Fruit fly (Drosophila melanogaster) whole organism, embryonic: Measurements from ENCODE around the gene pod1.

Source experiments
- Aef1 ChIP-seq: fragments of 200-800 bp; sonication (Bioruptor generic); IDR thresholded peaks from 3 replicates; pipeline ENCODE4 v1.3.6; 2022; ENCODE audit warnings: missing biosample characterization, missing genetic modification characterization
- Awh ChIP-seq: fragments of 200-800 bp; sonication (Bioruptor generic); IDR thresholded peaks from 2 replicates; pipeline ENCODE4, ENCODE4 v1.3.6; 2022; ENCODE audit warnings: missing biosample characterization, missing genetic modification characterization
- BtbVII ChIP-seq: fragments of 200-800 bp; sonication (Bioruptor generic); optimal IDR thresholded peaks from 3 replicates; lab custom pipeline; 2017; ENCODE audit warnings: missing biosample characterization, mild to moderate bottlenecking, missing genetic modification characterization
- Bteb2 ChIP-seq: fragments of 200-800 bp; sonication (Bioruptor generic); optimal IDR thresholded peaks from 2 replicates; lab custom pipeline; 2016; ENCODE audit warnings: missing biosample characterization, missing genetic modification characterization
- CG10431 ChIP-seq: fragments of 200-800 bp; sonication (Bioruptor generic); optimal IDR thresholded peaks from 3 replicates; lab custom pipeline; 2018; ENCODE audit warnings: missing biosample characterization, mild to moderate bottlenecking, missing genetic modification characterization
- CG11456 ChIP-seq: fragments of 200-800 bp; sonication (Bioruptor generic); IDR thresholded peaks from 3 replicates; pipeline ENCODE4 v1.3.6; 2022; ENCODE audit warnings: missing biosample characterization, missing genetic modification characterization
- CG15601 ChIP-seq: fragments of 200-800 bp; sonication (Bioruptor generic); optimal IDR thresholded peaks from 3 replicates; lab custom pipeline; 2019; ENCODE audit warnings: missing biosample characterization, mild to moderate bottlenecking, missing genetic modification characterization, moderate library complexity
- CG1603 ChIP-seq: fragments of 200-800 bp; sonication (Bioruptor generic); optimal IDR thresholded peaks from 2 replicates; lab custom pipeline; 2019; ENCODE audit warnings: missing biosample characterization, mild to moderate bottlenecking, missing genetic modification characterization, moderate library complexity
- CG1647 ChIP-seq: fragments of 200-800 bp; sonication (Bioruptor generic); optimal IDR thresholded peaks from 3 replicates; lab custom pipeline; 2016; ENCODE audit warnings: missing biosample characterization, missing genetic modification characterization
- CG16863 ChIP-seq: fragments of 200-800 bp; sonication (Bioruptor generic); optimal IDR thresholded peaks from 3 replicates; lab custom pipeline; 2016; ENCODE audit warnings: missing biosample characterization, missing genetic modification characterization
- CG1792 ChIP-seq: fragments of 200-800 bp; sonication (Bioruptor generic); optimal IDR thresholded peaks from 2 replicates; lab custom pipeline; 2016; ENCODE audit warnings: missing biosample characterization, missing genetic modification characterization
- CG18599 ChIP-seq: fragments of 200-800 bp; sonication (Bioruptor generic); optimal IDR thresholded peaks from 3 replicates; lab custom pipeline; 2017; ENCODE audit warnings: missing biosample characterization, missing genetic modification characterization, mild to moderate bottlenecking, moderate library complexity, missing genetic modification reagents
- CG18619 ChIP-seq: fragments of 200-800 bp; sonication (Bioruptor generic); optimal IDR thresholded peaks from 3 replicates; lab custom pipeline; 2017; ENCODE audit warnings: missing biosample characterization, mild to moderate bottlenecking, missing genetic modification characterization
- CG32767 ChIP-seq: fragments of 200-800 bp; sonication (Bioruptor generic); IDR thresholded peaks from 2 replicates; pipeline ENCODE4 v1.3.6; 2022; ENCODE audit warnings: missing biosample characterization, missing genetic modification characterization
- CG3726 ChIP-seq: fragments of 200-800 bp; sonication (Bioruptor generic); IDR thresholded peaks from 3 replicates; pipeline ENCODE4, ENCODE4 v1.3.6; 2022; ENCODE audit warnings: missing biosample characterization, missing genetic modification characterization
- CG3995 ChIP-seq: fragments of 200-800 bp; sonication (Bioruptor generic); optimal IDR thresholded peaks from 3 replicates; lab custom pipeline; 2016; ENCODE audit warnings: missing biosample characterization, missing genetic modification characterization
- CG5180 ChIP-seq: fragments of 200-800 bp; sonication (Bioruptor generic); optimal IDR thresholded peaks from 3 replicates; lab custom pipeline; 2017; ENCODE audit warnings: missing biosample characterization, missing genetic modification characterization, mild to moderate bottlenecking, moderate library complexity, missing genetic modification reagents
- CG6654 ChIP-seq: fragments of 200-800 bp; sonication (Bioruptor generic); optimal IDR thresholded peaks from 2 replicates; lab custom pipeline; 2017; ENCODE audit warnings: missing biosample characterization, mild to moderate bottlenecking, missing genetic modification characterization
- CG6765 ChIP-seq: fragments of 200-800 bp; sonication (Bioruptor generic); optimal IDR thresholded peaks from 3 replicates; lab custom pipeline; 2017; ENCODE audit warnings: missing biosample characterization, mild to moderate bottlenecking, missing genetic modification characterization
- CG6791 ChIP-seq: fragments of 200-800 bp; sonication (Bioruptor generic); IDR thresholded peaks from 3 replicates; pipeline ENCODE4 v1.3.6; 2022; ENCODE audit warnings: missing biosample characterization, missing genetic modification characterization; ENCODE audit not compliant: partially characterized antibody
- CG9797 ChIP-seq: fragments of 200-800 bp; sonication (Bioruptor generic); optimal IDR thresholded peaks from 3 replicates; lab custom pipeline; 2018; ENCODE audit warnings: missing biosample characterization, mild to moderate bottlenecking, missing genetic modification characterization
- Dbx ChIP-seq: fragments of 200-800 bp; sonication (Bioruptor generic); IDR thresholded peaks from 3 replicates; pipeline ENCODE4 v1.3.6; 2022; ENCODE audit warnings: missing biosample characterization, missing genetic modification characterization
- Dfd ChIP-seq, 2 experiments: fragments of >200 bp; optimal IDR thresholded peaks; 2 replicates each; lab custom pipeline; 2017; ENCODE audit warnings: missing biosample characterization in 2 of 2, missing genetic modification characterization in 2 of 2
- Dp ChIP-seq: fragments of 200-800 bp; sonication (Bioruptor generic); optimal IDR thresholded peaks from 2 replicates; lab custom pipeline; 2018; ENCODE audit warnings: missing biosample characterization, mild to moderate bottlenecking, missing genetic modification characterization, moderate library complexity
- Gug ChIP-seq: fragments of 200-800 bp; sonication (Bioruptor generic); IDR thresholded peaks from 4 replicates; pipeline ENCODE4 v1.3.6; 2022; ENCODE audit warnings: missing biosample characterization, missing genetic modification characterization
- HmgD ChIP-seq: fragments of 200-800 bp; sonication (Bioruptor generic); optimal IDR thresholded peaks from 3 replicates; lab custom pipeline; 2016; ENCODE audit warnings: missing biosample characterization, missing genetic modification characterization
- Lpt ChIP-seq: fragments of >200 bp; optimal IDR thresholded peaks from 2 replicates; lab custom pipeline; 2018; ENCODE audit warnings: missing biosample characterization, missing genetic modification characterization
- Nf-YC ChIP-seq: fragments of 200-800 bp; optimal IDR thresholded peaks from 3 replicates; lab custom pipeline; 2019; ENCODE audit warnings: missing biosample characterization, mild to moderate bottlenecking, missing genetic modification characterization, moderate library complexity
- Ravus ChIP-seq: fragments of 200-800 bp; sonication (Bioruptor generic); IDR thresholded peaks from 2 replicates; pipeline ENCODE4 v1.3.6; 2022; ENCODE audit warnings: missing biosample characterization, missing genetic modification characterization
- Scr ChIP-seq: fragments of 200-800 bp; sonication (Bioruptor generic); IDR thresholded peaks from 2 replicates; pipeline ENCODE4 v1.3.6; 2022; ENCODE audit warnings: missing biosample characterization, missing genetic modification characterization; ENCODE audit not compliant: partially characterized antibody
- Usf ChIP-seq: fragments of 200-800 bp; sonication (Bioruptor generic); optimal IDR thresholded peaks from 2 replicates; lab custom pipeline; 2017; ENCODE audit warnings: missing genotype, missing biosample characterization, missing genetic modification characterization
- abd-A ChIP-seq: fragments of 200-800 bp; sonication (Bioruptor generic); optimal IDR thresholded peaks from 3 replicates; lab custom pipeline; 2019; ENCODE audit warnings: missing biosample characterization, mild to moderate bottlenecking, missing genetic modification characterization, moderate library complexity
- amos ChIP-seq: fragments of 200-800 bp; sonication (Bioruptor generic); IDR thresholded peaks from 2 replicates; pipeline ENCODE4 v1.3.6; 2022; ENCODE audit warnings: missing biosample characterization, missing genetic modification characterization; ENCODE audit not compliant: partially characterized antibody
- cad ChIP-seq: fragments of >200 bp; optimal IDR thresholded peaks from 2 replicates; lab custom pipeline; 2017; ENCODE audit warnings: missing biosample characterization, missing genetic modification characterization
- chinmo ChIP-seq: fragments of 200-800 bp; sonication (Bioruptor generic); IDR thresholded peaks from 4 replicates; pipeline ENCODE4 v1.3.6; 2022; ENCODE audit warnings: missing biosample characterization, missing genetic modification characterization; ENCODE audit not compliant: partially characterized antibody
- ewg ChIP-seq: fragments of 200-800 bp; sonication (Bioruptor generic); optimal IDR thresholded peaks from 3 replicates; lab custom pipeline; 2017; ENCODE audit warnings: mild to moderate bottlenecking, missing biosample characterization, missing genetic modification reagents, missing genetic modification characterization
- gro ChIP-seq: fragments of 200-800 bp; sonication (Bioruptor generic); optimal IDR thresholded peaks from 2 replicates; lab custom pipeline; 2016; ENCODE audit warnings: missing biosample characterization, missing genetic modification characterization
- h ChIP-seq: fragments of >200 bp; optimal IDR thresholded peaks from 2 replicates; lab custom pipeline; 2017
- knrl ChIP-seq: fragments of 200-800 bp; sonication (Bioruptor generic); IDR thresholded peaks from 3 replicates; pipeline ENCODE4 v1.3.6; 2022; ENCODE audit warnings: missing biosample characterization, missing genetic modification characterization; ENCODE audit not compliant: partially characterized antibody
- lbe ChIP-seq: fragments of 200-800 bp; sonication (Bioruptor generic); optimal IDR thresholded peaks from 2 replicates; lab custom pipeline; 2016; ENCODE audit warnings: missing biosample characterization, mild to moderate bottlenecking, missing genetic modification characterization
- mam ChIP-seq: fragments of 200-800 bp; sonication (Bioruptor generic); optimal IDR thresholded peaks from 3 replicates; lab custom pipeline; 2016; ENCODE audit warnings: missing biosample characterization, missing genetic modification characterization
- mirr ChIP-seq: fragments of 200-800 bp; sonication (Bioruptor generic); optimal IDR thresholded peaks from 3 replicates; lab custom pipeline; 2018; ENCODE audit warnings: missing biosample characterization, mild to moderate bottlenecking, missing genetic modification characterization
- nerfin-1 ChIP-seq: fragments of 200-800 bp; sonication (Bioruptor generic); optimal IDR thresholded peaks from 3 replicates; lab custom pipeline; 2019; ENCODE audit warnings: missing biosample characterization, mild to moderate bottlenecking, missing genetic modification characterization, moderate library complexity
- nerfin-2 ChIP-seq: fragments of 200-800 bp; sonication (Bioruptor generic); IDR thresholded peaks from 2 replicates; pipeline ENCODE4 v1.3.6; 2022; ENCODE audit warnings: missing biosample characterization, missing genetic modification characterization; ENCODE audit not compliant: partially characterized antibody
- peb ChIP-seq: fragments of 200-800 bp; sonication (Bioruptor generic); IDR thresholded peaks from 2 replicates; pipeline ENCODE4 v1.3.6; 2022; ENCODE audit warnings: missing biosample characterization, missing genetic modification characterization
- slbo ChIP-seq: fragments of 200-800 bp; sonication (Bioruptor generic); IDR thresholded peaks from 2 replicates; pipeline ENCODE4 v1.3.6; 2022; ENCODE audit warnings: missing biosample characterization, missing genetic modification characterization
- sob ChIP-seq: fragments of 200-800 bp; sonication (Bioruptor generic); IDR thresholded peaks from 2 replicates; pipeline ENCODE4 v1.3.6; 2022; ENCODE audit warnings: missing biosample characterization, missing genetic modification characterization
- stwl ChIP-seq: fragments of 200-800 bp; sonication (Bioruptor generic); optimal IDR thresholded peaks from 3 replicates; lab custom pipeline; 2018; ENCODE audit warnings: missing biosample characterization, mild to moderate bottlenecking, missing genetic modification characterization, moderate library complexity
- tgo ChIP-seq: fragments of 200-800 bp; sonication (Bioruptor generic); IDR thresholded peaks from 3 replicates; pipeline ENCODE4 v1.3.6; 2022; ENCODE audit warnings: missing biosample characterization, missing genetic modification characterization
- tio ChIP-seq: fragments of 200-800 bp; sonication (Bioruptor generic); optimal IDR thresholded peaks from 2 replicates; lab custom pipeline; 2017; ENCODE audit warnings: missing biosample characterization, missing genetic modification characterization, inconsistent platforms
- unpg ChIP-seq: fragments of 200-800 bp; sonication (Bioruptor generic); optimal IDR thresholded peaks from 3 replicates; lab custom pipeline; 2018; ENCODE audit warnings: missing biosample characterization, mild to moderate bottlenecking, missing genetic modification characterization, moderate library complexity

Gene pod1

DNA sequence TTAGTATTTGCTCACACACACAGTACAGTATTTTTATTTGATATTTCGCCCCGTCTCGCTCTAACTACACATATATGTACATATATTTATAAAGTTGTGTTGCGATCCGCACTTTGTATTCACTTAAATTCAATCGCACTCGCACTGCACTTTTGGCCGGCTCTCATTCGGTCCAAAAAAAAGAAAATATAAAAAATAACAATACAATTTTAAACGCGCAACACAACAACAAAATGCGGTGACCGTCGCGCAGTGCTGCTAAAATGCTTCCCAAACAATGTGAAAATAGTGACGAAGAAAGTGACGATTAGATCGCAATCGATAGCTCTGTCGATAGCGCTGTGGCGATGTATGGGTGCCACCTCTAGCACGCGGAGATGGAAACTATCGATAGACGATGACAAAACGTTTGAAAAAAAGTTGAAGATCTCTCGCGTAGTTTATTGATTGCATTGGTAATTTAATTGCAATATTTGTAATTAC, at the start of gene pod1, which contains the start of gene C3G (continued):
- TF ChIP-seq chinmo (peak; percentile 98), mirr (peak; percentile 15), CG5180 (no peak), tio (GFP tag; lab: Kevin White, UChicago) (no peak), CG3995 (GFP tag; lab: Kevin White, UChicago) (peak; percentile 92), cad (no peak), HmgD (GFP tag; lab: Kevin White, UChicago) (peak; percentile 84), Ravus (no peak), Dp (GFP tag; lab: Kevin White, UChicago) (peak; percentile 73), CG3726 (no peak), knrl (GFP tag; lab: Robert Waterston, UW) (peak; percentile 98), CG11456 (GFP tag; lab: Robert Waterston, UW) (peak; percentile 76; the same call in 2 of the 3 replicates), CG6765 (GFP tag; lab: Kevin White, UChicago) (no peak), abd-A (tag; lab: Kevin White, UChicago) (peak; percentile 11), stwl (tag; lab: Kevin White, UChicago) (peak; percentile 41), h (lab: Kevin White, UChicago) (no peak), CG15601 (tag; lab: Kevin White, UChicago) (peak; percentile 52), CG9797 (GFP tag; lab: Kevin White, UChicago) (peak; percentile 83), amos (GFP tag; lab: Robert Waterston, UW) (peak; percentile 100), CG1647 (peak; percentile 39), CG1603 (tag; lab: Kevin White, UChicago) (peak; percentile 79), ewg (GFP tag; lab: Kevin White, UChicago) (peak; percentile 48), BtbVII (GFP tag; lab: Kevin White, UChicago) (no peak), slbo (GFP tag; lab: Robert Waterston, UW) (peak; percentile 62), mam (GFP tag; lab: Kevin White, UChicago) (peak; percentile 68), CG10431 (no peak), Bteb2 (no peak), Dfd (GFP tag; optimal IDR thresholded peaks at IDR 0.05; lab: Kevin White, UChicago) (no peak), nerfin-1 (tag; lab: Kevin White, UChicago) (peak; percentile 23), tgo (GFP tag; lab: Robert Waterston, UW) (no peak), CG1792 (GFP tag; lab: Kevin White, UChicago) (peak; percentile 18), nerfin-2 (peak; percentile 96), peb (GFP tag; lab: Robert Waterston, UW) (no peak), CG6791 (GFP tag; lab: Robert Waterston, UW) (peak; percentile 99), Usf (GFP tag; lab: Kevin White, UChicago) (no peak), sob (GFP tag; lab: Robert Waterston, UW) (peak; percentile 28; the same call in 1 of the 2 replicates), Dbx (peak; percentile 77), CG18619 (GFP tag; lab: Kevin White, UChicago) (no peak), gro (peak; percentile 71), CG18599 (no peak), CG16863 (GFP tag; lab: Kevin White, UChicago) (no peak), Awh (GFP tag; lab: Robert Waterston, UW) (no peak), Nf-YC (tag; lab: Kevin White, UChicago) (peak; percentile 45), Gug (GFP tag; lab: Robert Waterston, UW) (peak; percentile 65; the same call in 2 of the 4 replicates), Lpt (no peak), lbe (GFP tag; lab: Kevin White, UChicago) (peak; percentile 32), CG32767 (GFP tag; lab: Robert Waterston, UW) (no peak), Scr (GFP tag; lab: Robert Waterston, UW) (peak; percentile 96), CG6654 (GFP tag; lab: Kevin White, UChicago) (no peak), Aef1 (GFP tag; lab: Robert Waterston, UW) (peak; percentile 77), unpg (GFP tag; lab: Kevin White, UChicago) (peak; percentile 23)
